Fruit fly (Drosophila melanogaster): Measurements from ENCODE around the gene mei-217.
A peak's percentile ranks its signal among the peaks of the same experiment; 100 is the strongest.

The mei-217 gene

dm6 chrX:17129733-17130466 is 12.9 kb downstream of the mei-217 start (continued):
- peak in 1 of 2 experiments; percentile 47 for TF ChIP-seq insv (GFP tag; optimal IDR thresholded peaks at IDR 0.05)
- no peak for TF ChIP-seq Bdp1 (GFP tag; optimal IDR thresholded peaks at IDR 0.05)
- no peak for TF ChIP-seq Tbp (GFP tag; optimal IDR thresholded peaks at IDR 0.05)
- 0 out of 2 replicates have a peak, but pooled peaks have one; percentile 36 for TF ChIP-seq bowl (GFP tag; IDR thresholded peaks at IDR 0.05)
- TF ChIP-seq tup (GFP tag; optimal IDR thresholded peaks at IDR 0.05) = peak; percentile 16
- peak; percentile 67; the same call in 1 of the 2 replicates for TF ChIP-seq gsb (GFP tag; IDR thresholded peaks at IDR 0.05)
- peak; percentile 69; the same call in 2 of the 3 replicates for TF ChIP-seq CG14050 (GFP tag; IDR thresholded peaks at IDR 0.05)
- peak; percentile 8 for TF ChIP-seq CG4707 (GFP tag; optimal IDR thresholded peaks at IDR 0.05)
- TF ChIP-seq Dad (GFP tag; optimal IDR thresholded peaks at IDR 0.05) = no peak
- no peak for TF ChIP-seq Antp (GFP tag; optimal IDR thresholded peaks at IDR 0.05)
- TF ChIP-seq pzg (GFP tag; optimal IDR thresholded peaks at IDR 0.05) = no peak
- TF ChIP-seq Dp (GFP tag; optimal IDR thresholded peaks at IDR 0.05) = no peak
- peak; percentile 58 for TF ChIP-seq CG12155 (GFP tag; optimal IDR thresholded peaks at IDR 0.05)
- TF ChIP-seq ara (GFP tag; IDR thresholded peaks at IDR 0.05) = peak; percentile 57; the same call in 1 of the 2 replicates
- TF ChIP-seq CG10209 (GFP tag; optimal IDR thresholded peaks at IDR 0.05) = peak; percentile 84
- peak; percentile 9 for TF ChIP-seq CG16815 (GFP tag; optimal IDR thresholded peaks at IDR 0.05)
- TF ChIP-seq da (GFP tag; optimal IDR thresholded peaks at IDR 0.05) = no peak
- TF ChIP-seq amos (GFP tag; IDR thresholded peaks at IDR 0.05; ENCODE audit: partially characterized antibody) = no peak
- TF ChIP-seq CG9876 (GFP tag; optimal IDR thresholded peaks at IDR 0.05) = no peak
- TF ChIP-seq Ets65A (GFP tag) = peak; percentile 38
- TF ChIP-seq Abd-B (GFP tag; optimal IDR thresholded peaks at IDR 0.05) = no peak
- TF ChIP-seq pb (GFP tag; optimal IDR thresholded peaks at IDR 0.05) = no peak
- TF ChIP-seq sens-2 (GFP tag; IDR thresholded peaks at IDR 0.05) = peak; percentile 41; the same call in 1 of the 2 replicates
- TF ChIP-seq CG7786 (GFP tag; optimal IDR thresholded peaks at IDR 0.05) = no peak
- peak; percentile 89 for TF ChIP-seq CG12391 (tag; optimal IDR thresholded peaks at IDR 0.05)
- peak; percentile 32 for TF ChIP-seq CG18011 (GFP tag; optimal IDR thresholded peaks at IDR 0.05)
- peak; percentile 86 for TF ChIP-seq nmo (GFP tag; optimal IDR thresholded peaks at IDR 0.05)
- peak; percentile 64 for TF ChIP-seq danr (GFP tag; IDR thresholded peaks at IDR 0.05)
- TF ChIP-seq CG13296 (GFP tag; optimal IDR thresholded peaks at IDR 0.05) = peak; percentile 86
- peak; percentile 90 for TF ChIP-seq row (GFP tag; IDR thresholded peaks at IDR 0.05)
- TF ChIP-seq D19B (GFP tag; optimal IDR thresholded peaks at IDR 0.05) = peak; percentile 68
- TF ChIP-seq Hr78 (GFP tag; optimal IDR thresholded peaks at IDR 0.05) = peak in 1 of 2 experiments; percentile 46
- peak; percentile 37 for TF ChIP-seq disco-r (GFP tag; optimal IDR thresholded peaks at IDR 0.05)
- peak; percentile 25; the same call in 1 of the 2 replicates for TF ChIP-seq CG4360 (GFP tag; IDR thresholded peaks at IDR 0.05)
- TF ChIP-seq Max (GFP tag; optimal IDR thresholded peaks at IDR 0.05) = peak; percentile 71
- no peak for TF ChIP-seq br (optimal IDR thresholded peaks at IDR 0.05)
- peak; percentile 79 for TF ChIP-seq CG6765 (GFP tag; optimal IDR thresholded peaks at IDR 0.05)
- no peak for TF ChIP-seq kni (GFP tag; optimal IDR thresholded peaks at IDR 0.05)
- peak; percentile 73 for TF ChIP-seq sens (GFP tag)
- TF ChIP-seq CoRest (tag; optimal IDR thresholded peaks at IDR 0.05) = peak; percentile 87
- TF ChIP-seq fru (optimal IDR thresholded peaks at IDR 0.05) = no peak
- peak; percentile 79 for TF ChIP-seq zf30C (GFP tag; optimal IDR thresholded peaks at IDR 0.05)
- TF ChIP-seq CG12299 (tag; optimal IDR thresholded peaks at IDR 0.05) = peak; percentile 72
- TF ChIP-seq CG15073 (GFP tag; optimal IDR thresholded peaks at IDR 0.05) = no peak
- TF ChIP-seq CG3407 (GFP tag; optimal IDR thresholded peaks at IDR 0.05) = peak; percentile 70
- peak; percentile 89 for TF ChIP-seq CG18599 (GFP tag; optimal IDR thresholded peaks at IDR 0.05)
- peak; percentile 46; the same call in 1 of the 2 replicates for TF ChIP-seq Oaz (GFP tag; IDR thresholded peaks at IDR 0.05)
- 0 out of 3 replicates have a peak, but pooled peaks have one; percentile 7 for TF ChIP-seq C15 (GFP tag; IDR thresholded peaks at IDR 0.05)
- no peak for TF ChIP-seq hkb (optimal IDR thresholded peaks at IDR 0.05)
- peak; percentile 85 for TF ChIP-seq hkb (GFP tag; IDR thresholded peaks at IDR 0.05)
